Worm (Caenorhabditis elegans) whole organism, L4 larva: ENCODE data around the gene T04B8.5.

Experiments used
- F37D6.2 ChIP-seq: sonication (generic microtip); optimal IDR thresholded peaks from 2 replicates; lab custom pipeline; 2016; ENCODE audit warnings: mild to moderate bottlenecking, missing genetic modification characterization, missing compliant biosample characterization
- F49E8.2 ChIP-seq: sonication (generic microtip); optimal IDR thresholded peaks from 2 replicates; lab custom pipeline; 2016; ENCODE audit warnings: missing compliant biosample characterization, mild to moderate bottlenecking, missing genetic modification characterization, borderline replicate concordance
- aly-2 ChIP-seq: sonication (generic microtip); optimal IDR thresholded peaks from 2 replicates; lab custom pipeline; 2018; ENCODE audit warnings: missing biosample characterization, missing genetic modification characterization
- dmd-9 ChIP-seq: fragments of 200-800 bp; sonication (Bioruptor generic); IDR thresholded peaks from 2 replicates; pipeline ENCODE4 v1.3.6; 2022; ENCODE audit warnings: missing genetic modification reagents, missing genetic modification characterization, missing compliant biosample characterization
- fkh-10 ChIP-seq: fragments of 150-350 bp; optimal IDR thresholded peaks from 2 replicates; lab custom pipeline; 2014; ENCODE audit warnings: missing biosample characterization, missing genetic modification reagents, missing genetic modification characterization
- mxl-2 ChIP-seq: fragments of 200-800 bp; sonication (Bioruptor generic); conservative IDR thresholded peaks from 2 replicates; pipeline ENCODE4 v1.3.6; 2022; ENCODE audit warnings: missing genetic modification reagents, missing genetic modification characterization, missing compliant biosample characterization
- nhr-237 ChIP-seq: sonication (generic microtip); optimal IDR thresholded peaks from 2 replicates; lab custom pipeline; 2017; ENCODE audit warnings: missing biosample characterization, missing genetic modification characterization
- skn-1 ChIP-seq: fragments of 150-350 bp; optimal IDR thresholded peaks from 2 replicates; lab custom pipeline; 2014; ENCODE audit warnings: missing biosample characterization, missing genetic modification characterization
- unc-130 ChIP-seq: sonication (generic microtip); optimal IDR thresholded peaks from 2 replicates; lab custom pipeline; 2016; ENCODE audit warnings: missing genetic modification reagents, missing genetic modification characterization, missing compliant biosample characterization

ce11 chrII:608341-608740 is 16.0 kb downstream of the T04B8.5 start, which contains the start of gene W04H10.6:
- TF ChIP-seq skn-1 (tag; lab: Kevin White, UChicago), result no peak
- TF ChIP-seq unc-130 (GFP tag; lab: Kevin White, UChicago), result no peak
- no peak for TF ChIP-seq F37D6.2 (tag; lab: Kevin White, UChicago)
- no peak for TF ChIP-seq nhr-237 (tag; lab: Kevin White, UChicago)
- TF ChIP-seq dmd-9 (GFP tag; lab: Robert Waterston, UW), result no peak
- no peak for TF ChIP-seq F49E8.2
- no peak for TF ChIP-seq fkh-10 (GFP tag; lab: Kevin White, UChicago)
- no peak for TF ChIP-seq mxl-2 (GFP tag; lab: Robert Waterston, UW)
- TF ChIP-seq aly-2 (tag; lab: Kevin White, UChicago), result no peak
